Fruit fly (Drosophila melanogaster) whole organism, adult: ENCODE data around the gene Efr.

Source experiments
- CG11617 ChIP-seq: fragments of 200-800 bp; sonication (Bioruptor generic); optimal IDR thresholded peaks from 2 replicates; lab custom pipeline; 2017; ENCODE audit warnings: mild to moderate bottlenecking, missing biosample characterization, missing genetic modification reagents, missing genetic modification characterization
- CG12768 ChIP-seq: fragments of 200-800 bp; sonication (Bioruptor generic); optimal IDR thresholded peaks from 2 replicates; lab custom pipeline; 2017; ENCODE audit warnings: missing biosample characterization, missing genetic modification characterization, mild to moderate bottlenecking, moderate library complexity, missing genetic modification reagents
- CG14711 ChIP-seq: fragments of 200-800 bp; sonication (Bioruptor generic); optimal IDR thresholded peaks from 2 replicates; lab custom pipeline; 2018; ENCODE audit warnings: missing biosample characterization, mild to moderate bottlenecking, missing genetic modification characterization, moderate library complexity
- CG1620 ChIP-seq: fragments of 200-800 bp; sonication (Bioruptor generic); optimal IDR thresholded peaks from 2 replicates; lab custom pipeline; 2016; ENCODE audit warnings: missing biosample characterization, missing genetic modification characterization
- CG33017 ChIP-seq: fragments of 200-800 bp; sonication (Bioruptor generic); optimal IDR thresholded peaks from 2 replicates; lab custom pipeline; 2018; ENCODE audit warnings: missing biosample characterization, mild to moderate bottlenecking, missing genetic modification characterization, moderate library complexity
- CG5204 ChIP-seq: fragments of 200-800 bp; sonication (Bioruptor generic); optimal IDR thresholded peaks from 2 replicates; lab custom pipeline; 2016; ENCODE audit warnings: missing biosample characterization, missing genetic modification characterization
- CG7045 ChIP-seq: fragments of 200-800 bp; sonication (Bioruptor generic); optimal IDR thresholded peaks from 2 replicates; lab custom pipeline; 2017; ENCODE audit warnings: missing biosample characterization, mild to moderate bottlenecking, missing genetic modification characterization
- CG7101 ChIP-seq: fragments of 200-800 bp; sonication (Bioruptor generic); optimal IDR thresholded peaks from 2 replicates; lab custom pipeline; 2018; ENCODE audit warnings: missing biosample characterization, mild to moderate bottlenecking, missing genetic modification characterization, moderate library complexity
- Clk ChIP-seq: fragments of 200-800 bp; sonication (Bioruptor generic); optimal IDR thresholded peaks from 2 replicates; lab custom pipeline; 2017; ENCODE audit warnings: missing biosample characterization, missing genetic modification characterization
- Crg-1 ChIP-seq: fragments of 200-800 bp; sonication (Bioruptor generic); optimal IDR thresholded peaks from 2 replicates; lab custom pipeline; 2016; ENCODE audit warnings: missing biosample characterization, missing genetic modification characterization
- Hr96 ChIP-seq: fragments of 200-800 bp; sonication (Bioruptor generic); optimal IDR thresholded peaks from 2 replicates; lab custom pipeline; 2016; ENCODE audit warnings: missing biosample characterization, missing genetic modification characterization
- Mnt ChIP-seq: fragments of 200-800 bp; sonication (Bioruptor generic); optimal IDR thresholded peaks from 2 replicates; lab custom pipeline; 2016; ENCODE audit warnings: missing biosample characterization, mild to moderate bottlenecking, missing genetic modification characterization
- bab1 ChIP-seq: fragments of 200-800 bp; sonication (Bioruptor generic); optimal IDR thresholded peaks from 3 replicates; lab custom pipeline; 2019; ENCODE audit warnings: missing biosample characterization, mild to moderate bottlenecking, missing genetic modification characterization, moderate library complexity
- cic ChIP-seq: fragments of 200-800 bp; sonication (Bioruptor generic); optimal IDR thresholded peaks from 2 replicates; lab custom pipeline; 2017; ENCODE audit warnings: missing biosample characterization, mild to moderate bottlenecking, missing genetic modification characterization, moderate library complexity
- cnc ChIP-seq, 2 experiments: fragments of >200 bp; optimal IDR thresholded peaks; 2 replicates each; lab custom pipeline; 2017
- kay ChIP-seq: fragments of 200-800 bp; sonication (Bioruptor generic); peaks from one replicate; lab custom pipeline; 2016; ENCODE audit warnings: missing biosample characterization, missing genetic modification characterization, borderline replicate concordance
- ovo ChIP-seq: fragments of 200-800 bp; sonication (Bioruptor generic); optimal IDR thresholded peaks from 2 replicates; lab custom pipeline; 2016; ENCODE audit warnings: missing biosample characterization, missing genetic modification characterization
- pad ChIP-seq: fragments of 200-800 bp; sonication (Bioruptor generic); optimal IDR thresholded peaks from 3 replicates; lab custom pipeline; 2017; ENCODE audit warnings: missing biosample characterization, missing genetic modification characterization, mild to moderate bottlenecking, moderate library complexity, missing genetic modification reagents
- tj ChIP-seq: fragments of 200-800 bp; sonication (Bioruptor generic); optimal IDR thresholded peaks from 3 replicates; lab custom pipeline; 2017; ENCODE audit warnings: missing biosample characterization, mild to moderate bottlenecking, missing genetic modification characterization, moderate library complexity
- toe ChIP-seq: fragments of 200-800 bp; sonication (Bioruptor generic); optimal IDR thresholded peaks from 2 replicates; lab custom pipeline; 2016; ENCODE audit warnings: missing biosample characterization, missing genetic modification characterization

The Efr gene

dm6 chrX:6219845-6220345 is at the start of gene Efr:
TSS of gene Efr (plus strand) at chrX:6219957.
- TF ChIP-seq tj (GFP tag; lab: Kevin White, UChicago) = no peak
- TF ChIP-seq CG5204 (GFP tag; lab: Kevin White, UChicago) = no peak
- TF ChIP-seq pad (GFP tag; lab: Kevin White, UChicago) = peak; percentile 73
- TF ChIP-seq CG7045 (GFP tag; lab: Kevin White, UChicago) = no peak
- TF ChIP-seq bab1 = peak; percentile 70
- TF ChIP-seq Clk (GFP tag; lab: Kevin White, UChicago) = no peak
- TF ChIP-seq ovo = peak; percentile 85
- peak; percentile 10 for TF ChIP-seq CG14711
- peak; percentile 76 for TF ChIP-seq Mnt
- no peak for TF ChIP-seq Hr96
- TF ChIP-seq CG33017 (tag; lab: Kevin White, UChicago) = no peak
- no peak for TF ChIP-seq kay (GFP tag; lab: Kevin White, UChicago)
- TF ChIP-seq cnc (optimal IDR thresholded peaks at IDR 0.05; lab: Kevin White, UChicago) = no peak
- no peak for TF ChIP-seq CG11617 (GFP tag; lab: Kevin White, UChicago)
- peak; percentile 64 for TF ChIP-seq cic

DNA sequence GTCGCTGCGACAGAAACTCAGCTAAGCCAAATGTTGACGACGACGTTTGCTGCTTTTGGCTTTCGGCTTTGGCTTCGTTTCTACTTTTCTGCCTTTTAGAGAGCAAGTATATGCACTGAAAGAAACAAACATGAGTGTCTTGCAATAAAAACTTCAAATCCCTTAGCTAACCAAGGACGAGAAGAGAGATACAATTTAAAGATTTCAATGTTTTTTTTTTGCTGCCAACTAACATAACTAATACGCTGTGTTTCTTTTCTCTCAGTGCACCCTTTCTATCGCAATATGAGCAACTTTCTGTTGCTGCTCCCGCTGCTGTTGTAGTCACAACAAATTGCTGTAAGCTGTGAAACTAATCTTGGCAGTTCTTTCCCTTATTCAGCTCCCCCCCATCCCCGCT is 40.3 kb upstream of the Efr start:
- TF ChIP-seq CG1620 (GFP tag; lab: Kevin White, UChicago) (no peak), Crg-1 (GFP tag; lab: Kevin White, UChicago) (no peak), CG33017 (tag; lab: Kevin White, UChicago) (no peak), toe (no peak), CG7101 (tag; lab: Kevin White, UChicago) (no peak), cic (no peak), CG7045 (GFP tag; lab: Kevin White, UChicago) (no peak), Clk (GFP tag; lab: Kevin White, UChicago) (no peak), CG12768 (GFP tag; lab: Kevin White, UChicago) (no peak), Mnt (no peak), ovo (no peak), cnc (optimal IDR thresholded peaks at IDR 0.05; lab: Kevin White, UChicago) (no peak), Hr96 (no peak), kay (GFP tag; lab: Kevin White, UChicago) (no peak), CG14711 (no peak), pad (GFP tag; lab: Kevin White, UChicago) (no peak), bab1 (no peak), CG11617 (GFP tag; lab: Kevin White, UChicago) (no peak), CG5204 (GFP tag; lab: Kevin White, UChicago) (no peak), tj (GFP tag; lab: Kevin White, UChicago) (no peak)

- TF ChIP-seq tj (GFP tag; lab: Kevin White, UChicago) = no peak
- TF ChIP-seq CG1620 (GFP tag; lab: Kevin White, UChicago) = no peak
- no peak for TF ChIP-seq Crg-1 (GFP tag; lab: Kevin White, UChicago)
- no peak for TF ChIP-seq cnc (optimal IDR thresholded peaks at IDR 0.05; lab: Kevin White, UChicago)
- TF ChIP-seq Clk (GFP tag; lab: Kevin White, UChicago) = no peak
- TF ChIP-seq kay (GFP tag; lab: Kevin White, UChicago) = no peak
These were observed 27.4 kb upstream of the Efr start, which contains the start of gene Ca-alpha1T for dm6 chrX:6192332-6192731. TSS of gene Ca-alpha1T (minus strand) at chrX:6192483.

DNA sequence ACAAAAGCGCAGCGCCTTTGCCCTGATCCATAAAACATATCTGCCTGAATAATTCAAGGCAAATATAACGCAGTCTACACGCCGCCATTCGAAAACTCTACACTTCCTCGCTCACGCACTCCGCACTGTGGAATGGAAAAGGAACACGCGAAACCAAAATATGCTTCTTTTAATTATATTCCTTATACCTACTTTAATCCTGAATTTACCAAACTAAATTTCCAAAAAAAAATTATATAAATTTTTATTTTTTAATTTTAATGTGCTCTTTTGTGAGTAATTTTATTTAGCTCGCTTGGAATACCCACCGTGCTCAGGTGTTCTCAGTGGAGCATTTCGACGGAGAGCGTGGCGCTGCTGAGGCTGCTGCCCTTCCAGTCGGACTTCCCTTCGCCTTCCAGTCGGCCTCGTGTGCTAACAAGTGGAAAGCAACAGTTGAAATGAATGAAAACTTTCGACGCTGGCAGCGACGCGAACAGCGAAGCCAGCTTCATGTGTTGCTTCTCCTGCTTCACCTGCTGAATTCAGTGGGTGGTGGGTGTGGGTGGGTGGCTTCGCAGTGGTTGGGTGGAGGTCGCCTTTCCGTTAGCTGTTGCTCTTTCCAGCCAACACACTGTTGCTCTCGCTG is 26.5 kb upstream of the Efr start:
- TF ChIP-seq CG7045 (GFP tag; lab: Kevin White, UChicago) (peak; percentile 63), toe (peak; percentile 5), CG33017 (tag; lab: Kevin White, UChicago) (peak; percentile 82), CG12768 (GFP tag; lab: Kevin White, UChicago) (peak; percentile 72), CG7101 (tag; lab: Kevin White, UChicago) (peak; percentile 88), cic (peak; percentile 35), pad (GFP tag; lab: Kevin White, UChicago) (peak; percentile 37), Crg-1 (GFP tag; lab: Kevin White, UChicago) (no peak), cnc (optimal IDR thresholded peaks at IDR 0.05; lab: Kevin White, UChicago) (no peak), ovo (no peak), CG11617 (GFP tag; lab: Kevin White, UChicago) (peak; percentile 66), kay (GFP tag; lab: Kevin White, UChicago) (no peak), CG5204 (GFP tag; lab: Kevin White, UChicago) (peak; percentile 42), Hr96 (peak; percentile 12), CG1620 (GFP tag; lab: Kevin White, UChicago) (no peak), Mnt (peak; percentile 35), tj (GFP tag; lab: Kevin White, UChicago) (peak; percentile 16), bab1 (no peak), CG14711 (peak; percentile 79), Clk (GFP tag; lab: Kevin White, UChicago) (peak; percentile 21)

dm6 chrX:6196339-6196738 is 23.4 kb upstream of the Efr start, which contains the start of gene CG32750:
TSS of gene CG32750 (minus strand) at chrX:6196439.
- TF ChIP-seq Crg-1 (GFP tag; lab: Kevin White, UChicago) (no peak), bab1 (no peak), tj (GFP tag; lab: Kevin White, UChicago) (no peak), toe (no peak), CG5204 (GFP tag; lab: Kevin White, UChicago) (no peak), CG14711 (no peak)

- TF ChIP-seq pad (GFP tag; lab: Kevin White, UChicago) (no peak), Clk (GFP tag; lab: Kevin White, UChicago) (no peak), kay (GFP tag; lab: Kevin White, UChicago) (no peak), CG12768 (GFP tag; lab: Kevin White, UChicago) (no peak), cic (no peak), Crg-1 (GFP tag; lab: Kevin White, UChicago) (no peak)
These were observed 21.2 kb upstream of the Efr start, which contains the start of gene CG32751 for dm6 chrX:6198554-6198953. TSS of gene CG32751 (minus strand) at chrX:6198654.
